Worm (Caenorhabditis elegans) whole organism, late embryonic: ENCODE data around the gene cup-5.
A peak's percentile ranks its signal among the peaks of the same experiment; 100 is the strongest.

Experiments used
- C08G9.2 ChIP-seq: sonication (generic microtip); optimal IDR thresholded peaks from 2 replicates; lab custom pipeline; 2016; ENCODE audit warnings: mild to moderate bottlenecking, missing genetic modification characterization, moderate library complexity, missing compliant biosample characterization
- F13H6.1 ChIP-seq: sonication (generic microtip); optimal IDR thresholded peaks from 2 replicates; lab custom pipeline; 2016; ENCODE audit warnings: missing genetic modification characterization, missing compliant biosample characterization
- K09A11.1 ChIP-seq: sonication (generic microtip); optimal IDR thresholded peaks from 2 replicates; lab custom pipeline; 2017; ENCODE audit warnings: antibody characterized with exemption, mild to moderate bottlenecking, missing genetic modification characterization, missing compliant biosample characterization; ENCODE audit not compliant: insufficient read depth
- T23F11.4 ChIP-seq: fragments of 200-800 bp; sonication (Bioruptor generic); optimal IDR thresholded peaks from 2 replicates; lab custom pipeline; 2018; ENCODE audit warnings: mild to moderate bottlenecking, missing genetic modification characterization, missing compliant biosample characterization
- ahr-1 ChIP-seq: sonication (generic microtip); optimal IDR thresholded peaks from 2 replicates; lab custom pipeline; 2016; ENCODE audit warnings: missing genetic modification characterization, missing compliant biosample characterization
- ceh-18 ChIP-seq: sonication (generic microtip); optimal IDR thresholded peaks from 2 replicates; lab custom pipeline; 2016; ENCODE audit warnings: missing genetic modification characterization, missing compliant biosample characterization
- ceh-22 ChIP-seq: sonication (generic microtip); optimal IDR thresholded peaks from 2 replicates; lab custom pipeline; 2017; ENCODE audit warnings: missing biosample characterization, missing genetic modification characterization
- ceh-34 ChIP-seq: sonication (generic microtip); optimal IDR thresholded peaks from 2 replicates; lab custom pipeline; 2016; ENCODE audit warnings: mild to moderate bottlenecking, missing genetic modification characterization, missing compliant biosample characterization
- ceh-48 ChIP-seq: sonication (generic microtip); optimal IDR thresholded peaks from 2 replicates; lab custom pipeline; 2016; ENCODE audit warnings: missing genetic modification characterization, inconsistent platforms, missing compliant biosample characterization
- ceh-6 ChIP-seq: fragments of 200-800 bp; sonication (Bioruptor generic); optimal IDR thresholded peaks from 2 replicates; lab custom pipeline; 2018; ENCODE audit warnings: mild to moderate bottlenecking, missing genetic modification characterization, missing compliant biosample characterization
- ceh-9 ChIP-seq: sonication (generic microtip); optimal IDR thresholded peaks from 2 replicates; lab custom pipeline; 2016; ENCODE audit warnings: mild to moderate bottlenecking, missing genetic modification characterization, inconsistent platforms, missing compliant biosample characterization
- dmd-4 ChIP-seq: sonication (generic microtip); optimal IDR thresholded peaks from 2 replicates; lab custom pipeline; 2016; ENCODE audit warnings: borderline replicate concordance, missing genetic modification characterization, missing compliant biosample characterization
- elt-2 ChIP-seq: sonication (generic microtip); optimal IDR thresholded peaks from 2 replicates; lab custom pipeline; 2016; ENCODE audit warnings: missing genetic modification reagents, missing genetic modification characterization, missing compliant biosample characterization
- elt-4 ChIP-seq: sonication (generic microtip); optimal IDR thresholded peaks from 2 replicates; lab custom pipeline; 2016; ENCODE audit warnings: missing genetic modification characterization, missing compliant biosample characterization
- fax-1 ChIP-seq: sonication (generic microtip); optimal IDR thresholded peaks from 2 replicates; lab custom pipeline; 2016; ENCODE audit warnings: missing genotype, missing genetic modification characterization, missing compliant biosample characterization
- fkh-10 ChIP-seq: fragments of 150-350 bp; optimal IDR thresholded peaks from 2 replicates; lab custom pipeline; 2014; ENCODE audit warnings: missing biosample characterization, missing genetic modification reagents, missing genetic modification characterization
- fkh-6 ChIP-seq: sonication (generic microtip); optimal IDR thresholded peaks from 2 replicates; lab custom pipeline; 2016; ENCODE audit warnings: missing genetic modification characterization, missing compliant biosample characterization
- hlh-13 ChIP-seq: fragments of 200-800 bp; sonication (Bioruptor generic); optimal IDR thresholded peaks from 2 replicates; lab custom pipeline; 2018; ENCODE audit warnings: mild to moderate bottlenecking, missing genetic modification characterization, missing compliant biosample characterization
- hlh-30 ChIP-seq: sonication (generic microtip); optimal IDR thresholded peaks from 2 replicates; lab custom pipeline; 2017; ENCODE audit warnings: antibody characterized with exemption, missing genetic modification characterization, missing compliant biosample characterization; ENCODE audit not compliant: insufficient read depth
- nfya-1 ChIP-seq: sonication (generic microtip); optimal IDR thresholded peaks from 2 replicates; lab custom pipeline; 2017; ENCODE audit warnings: missing genetic modification characterization, mild to moderate bottlenecking, missing compliant biosample characterization, antibody characterized with exemption, moderate library complexity
- nhr-11 ChIP-seq: fragments of 150-350 bp; optimal IDR thresholded peaks from 2 replicates; lab custom pipeline; 2014; ENCODE audit warnings: missing biosample characterization, missing genetic modification characterization
- nhr-232 ChIP-seq: sonication (generic microtip); optimal IDR thresholded peaks from 2 replicates; lab custom pipeline; 2016; ENCODE audit warnings: missing genetic modification characterization, missing compliant biosample characterization
- npax-4 ChIP-seq: sonication (generic microtip); optimal IDR thresholded peaks from 2 replicates; lab custom pipeline; 2016; ENCODE audit warnings: missing genetic modification characterization, missing compliant biosample characterization
- pat-9 ChIP-seq: fragments of 200-800 bp; sonication (Bioruptor generic); optimal IDR thresholded peaks from 2 replicates; lab custom pipeline; 2018; ENCODE audit warnings: mild to moderate bottlenecking, missing genetic modification characterization, moderate library complexity, missing compliant biosample characterization
- pha-2 ChIP-seq: sonication (generic microtip); optimal IDR thresholded peaks from 2 replicates; lab custom pipeline; 2017; ENCODE audit warnings: mild to moderate bottlenecking, missing genetic modification characterization, missing compliant biosample characterization
- pha-4 ChIP-seq: fragments of 150-350 bp; optimal IDR thresholded peaks from 2 replicates; lab custom pipeline; 2018; ENCODE audit warnings: missing biosample characterization, missing genetic modification reagents, missing genetic modification characterization
- pqm-1 ChIP-seq: sonication (generic microtip); optimal IDR thresholded peaks from 2 replicates; lab custom pipeline; 2016; ENCODE audit warnings: missing genetic modification characterization, missing compliant biosample characterization
- ref-2 ChIP-seq: sonication (generic microtip); optimal IDR thresholded peaks from 2 replicates; lab custom pipeline; 2016; ENCODE audit warnings: missing genetic modification characterization, missing compliant biosample characterization
- rnt-1 ChIP-seq: sonication (generic microtip); optimal IDR thresholded peaks from 2 replicates; lab custom pipeline; 2016; ENCODE audit warnings: missing genetic modification characterization, missing compliant biosample characterization
- sdc-2 ChIP-seq: sonication (generic microtip); optimal IDR thresholded peaks from 2 replicates; lab custom pipeline; 2016; ENCODE audit warnings: missing genotype, missing genetic modification characterization, missing compliant biosample characterization
- sox-4 ChIP-seq: sonication (generic microtip); optimal IDR thresholded peaks from 2 replicates; lab custom pipeline; 2017; ENCODE audit warnings: mild to moderate bottlenecking, missing genetic modification characterization, inconsistent platforms, missing compliant biosample characterization
- syd-9 ChIP-seq: sonication (generic microtip); optimal IDR thresholded peaks from 2 replicates; lab custom pipeline; 2016; ENCODE audit warnings: mild to moderate bottlenecking, missing genetic modification characterization, moderate library complexity, missing compliant biosample characterization
- tbx-2 ChIP-seq: sonication (generic microtip); optimal IDR thresholded peaks from 2 replicates; lab custom pipeline; 2016; ENCODE audit warnings: missing genetic modification characterization, missing compliant biosample characterization
- unc-3 ChIP-seq, 2 experiments: fragments of 200-800 bp in 1 of 2; sonication (Bioruptor generic) in 1 of 2; sonication (generic microtip) in 1 of 2; conservative IDR thresholded peaks in 1 of 2; optimal IDR thresholded peaks in 1 of 2; 2 replicates each; pipeline versions ENCODE4 v1.3.6 to Lab custom; 2016 to 2022; ENCODE audit warnings: missing compliant biosample characterization in 2 of 2, missing genetic modification characterization in 2 of 2, missing genetic modification reagents in 1 of 2
- unc-42 ChIP-seq: sonication (generic microtip); optimal IDR thresholded peaks from 2 replicates; lab custom pipeline; 2016; ENCODE audit warnings: missing genotype, missing genetic modification characterization, missing compliant biosample characterization
- unc-55 ChIP-seq: sonication (generic microtip); optimal IDR thresholded peaks from 2 replicates; lab custom pipeline; 2017; ENCODE audit warnings: missing biosample characterization, missing genetic modification reagents, missing genetic modification characterization

The cup-5 gene

DNA sequence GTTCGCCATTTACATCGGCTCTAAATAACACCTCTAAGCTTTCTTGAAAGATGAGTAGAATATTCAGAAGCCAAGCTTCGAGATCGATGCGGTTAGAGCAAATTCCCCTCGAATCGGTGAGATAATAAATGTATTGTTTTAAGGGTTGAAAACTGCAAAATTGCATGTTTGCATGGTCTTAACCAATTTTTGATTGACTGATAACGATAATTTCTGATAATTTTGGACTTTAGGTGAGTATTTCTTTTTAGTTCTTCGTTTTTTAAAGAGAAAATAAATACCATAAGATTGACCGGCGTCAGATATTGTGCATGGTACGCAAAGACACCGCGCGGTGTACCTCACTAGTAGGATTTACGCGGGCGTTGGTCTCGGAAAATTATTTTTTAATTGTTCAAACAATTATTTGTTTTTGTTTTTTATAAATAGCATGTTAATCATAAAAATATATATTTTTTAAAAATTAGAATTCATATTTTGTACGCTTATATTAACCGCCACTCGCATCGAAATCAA lies at the start of gene cup-5:
TSS of gene cup-5 (plus strand) at position 51 of the 516 bp plus-strand sequence.
- TF ChIP-seq pqm-1 (tag; lab: Kevin White, UChicago) (no peak), C08G9.2 (tag; lab: Kevin White, UChicago) (no peak), fkh-10 (GFP tag; lab: Kevin White, UChicago) (no peak), hlh-13 (no peak), hlh-30 (no peak), T23F11.4 (GFP tag; lab: Kevin White, UChicago) (no peak), ref-2 (tag; lab: Kevin White, UChicago) (no peak), fax-1 (tag; lab: Kevin White, UChicago) (no peak), elt-2 (tag; lab: Kevin White, UChicago) (no peak), ceh-9 (no peak), nhr-232 (tag; lab: Kevin White, UChicago) (no peak), ceh-34 (tag; lab: Kevin White, UChicago) (no peak), sox-4 (tag; lab: Kevin White, UChicago) (no peak), pat-9 (tag; lab: Kevin White, UChicago) (no peak), ceh-18 (tag; lab: Kevin White, UChicago) (no peak), pha-4 (tag; lab: Kevin White, UChicago) (no peak), rnt-1 (tag; lab: Kevin White, UChicago) (no peak), unc-42 (tag; lab: Kevin White, UChicago) (no peak), ceh-48 (no peak), dmd-4 (tag; lab: Kevin White, UChicago) (no peak)

DNA sequence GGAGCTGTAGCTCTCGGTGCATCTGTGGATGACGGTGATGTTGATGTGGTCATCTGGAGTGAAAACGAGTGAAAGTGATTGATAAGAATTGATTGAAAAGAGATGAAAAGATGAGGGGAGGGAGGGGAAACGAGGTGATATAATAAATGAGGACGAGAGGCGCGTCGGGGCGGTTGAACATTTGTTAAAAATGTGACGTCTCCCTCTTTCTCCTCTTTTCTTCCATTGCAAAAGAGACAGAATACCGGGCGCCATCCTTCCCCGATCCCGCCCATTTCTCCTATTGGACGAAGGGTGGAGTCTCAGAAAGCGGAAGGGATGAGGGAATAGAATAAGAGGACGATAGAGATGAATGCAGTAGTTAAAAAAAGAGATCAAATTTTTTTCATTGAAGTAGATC lies 49.3 kb upstream of the cup-5 start:
- peak; percentile 95 for TF ChIP-seq nfya-1 (tag; lab: Kevin White, UChicago)
- TF ChIP-seq ref-2 (tag; lab: Kevin White, UChicago), result peak; percentile 44
- peak; percentile 12 for TF ChIP-seq rnt-1 (tag; lab: Kevin White, UChicago)
- no peak for TF ChIP-seq elt-4 (tag; lab: Kevin White, UChicago)
- peak; percentile 94 for TF ChIP-seq unc-55

DNA sequence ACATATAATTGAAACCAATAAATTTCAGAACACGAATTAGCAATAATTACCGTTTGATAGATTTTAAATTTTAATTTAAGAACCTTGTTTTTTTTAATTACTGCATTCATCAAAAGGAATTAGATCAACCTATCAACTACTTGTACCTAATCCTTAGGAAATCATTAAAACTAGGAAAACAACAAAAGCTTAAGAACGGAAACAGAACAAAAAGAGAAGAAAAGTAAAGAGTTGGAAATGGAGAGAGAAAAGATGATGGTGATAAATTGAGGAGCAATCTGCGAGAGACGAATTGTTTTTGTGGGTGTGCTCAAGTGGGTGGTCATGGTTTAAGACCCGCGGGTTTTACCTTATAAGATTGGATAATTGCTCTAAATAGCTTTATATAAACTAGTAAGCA lies 48.6 kb upstream of the cup-5 start:
- no peak for TF ChIP-seq nhr-11 (tag; lab: Kevin White, UChicago)
- TF ChIP-seq unc-42 (tag; lab: Kevin White, UChicago), result no peak
- no peak for TF ChIP-seq C08G9.2 (tag; lab: Kevin White, UChicago)
- TF ChIP-seq pha-4 (tag; lab: Kevin White, UChicago), result no peak
- TF ChIP-seq elt-2 (tag; lab: Kevin White, UChicago), result no peak
- TF ChIP-seq ceh-34 (tag; lab: Kevin White, UChicago), result no peak
- no peak for TF ChIP-seq npax-4 (tag; lab: Kevin White, UChicago)
- no peak for TF ChIP-seq F13H6.1 (tag; lab: Kevin White, UChicago)
- no peak for TF ChIP-seq syd-9 (tag; lab: Kevin White, UChicago)
- TF ChIP-seq hlh-13, result no peak
- TF ChIP-seq sdc-2 (tag; lab: Kevin White, UChicago), result no peak
- TF ChIP-seq fkh-10 (GFP tag; lab: Kevin White, UChicago), result no peak
- no peak for TF ChIP-seq pha-2 (tag; lab: Kevin White, UChicago)
- no peak for TF ChIP-seq ahr-1 (tag; lab: Kevin White, UChicago)
- TF ChIP-seq ceh-22 (tag; lab: Kevin White, UChicago), result no peak
- TF ChIP-seq ceh-6 (GFP tag; lab: Kevin White, UChicago), result no peak

DNA sequence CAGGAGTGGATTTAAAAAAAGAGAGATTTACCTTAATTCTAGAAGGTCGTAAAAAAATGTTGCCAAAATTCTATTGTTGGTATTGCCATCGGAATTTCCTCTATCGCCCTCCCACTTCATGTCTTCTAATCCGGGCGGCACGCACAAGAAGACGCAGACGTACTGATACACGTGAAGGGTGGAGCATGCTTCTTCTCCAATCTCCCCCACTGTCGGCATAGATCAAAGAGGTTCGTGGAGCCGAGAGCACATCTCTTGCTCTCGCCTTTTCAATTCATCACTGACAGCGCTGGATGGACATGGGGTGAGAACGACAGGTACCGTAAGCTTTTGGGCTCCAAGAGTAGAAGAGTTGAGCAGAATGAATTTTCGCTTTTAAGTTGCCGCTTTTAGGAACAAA lies 47.4 kb upstream of the cup-5 start, which contains the start of gene lin-39:
TSS of gene lin-39 (minus strand) at position 74 of the 400 bp plus-strand sequence.
- no peak for TF ChIP-seq F13H6.1 (tag; lab: Kevin White, UChicago)

DNA sequence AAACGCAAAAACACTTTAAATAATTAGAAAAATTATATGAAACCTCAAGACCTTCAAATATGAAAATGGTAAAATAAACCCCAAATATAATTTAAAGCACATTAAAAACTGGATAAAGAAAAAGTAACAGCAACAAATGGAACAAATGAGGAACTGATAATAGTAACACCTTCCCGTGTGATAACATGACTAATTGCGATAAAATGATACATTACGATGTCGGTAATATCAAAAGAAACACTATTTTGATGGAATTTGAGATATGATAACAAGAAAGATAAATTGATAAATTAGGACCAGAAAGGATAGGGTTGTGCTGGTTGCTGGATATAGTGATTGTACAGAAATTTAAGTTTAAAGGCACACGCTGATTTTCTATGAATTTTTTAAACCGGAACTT lies 41.9 kb upstream of the cup-5 start:
- TF ChIP-seq sox-4 (tag; lab: Kevin White, UChicago) (no peak), hlh-13 (no peak), tbx-2 (tag; lab: Kevin White, UChicago) (no peak), K09A11.1 (tag; lab: Kevin White, UChicago) (no peak), npax-4 (tag; lab: Kevin White, UChicago) (no peak), elt-2 (tag; lab: Kevin White, UChicago) (peak; percentile 94), fkh-6 (tag; lab: Kevin White, UChicago) (no peak), unc-3 (GFP tag; conservative IDR thresholded peaks at IDR 0.05; lab: Robert Waterston, UW) (no peak), unc-3 (tag; optimal IDR thresholded peaks at IDR 0.05; lab: Kevin White, UChicago) (no peak)
- TF ChIP-seq, all 69 proteins: peak for 1
